Worm (Caenorhabditis elegans) whole organism, young adult: ENCODE data around the gene C35D10.12.

ENCODE experiments used
- B0019.2 ChIP-seq: fragments of 200-800 bp; sonication (Bioruptor generic); conservative IDR thresholded peaks from 2 replicates; pipeline ENCODE4 v1.3.6; 2022; ENCODE audit warnings: missing genetic modification reagents, missing genetic modification characterization, missing compliant biosample characterization
- B0336.3 ChIP-seq: fragments of 200-800 bp; sonication (Bioruptor generic); IDR thresholded peaks from 2 replicates; pipeline ENCODE4 v1.3.6; 2022; ENCODE audit warnings: missing genetic modification characterization, missing compliant biosample characterization
- F10E7.11 ChIP-seq: sonication (generic microtip); optimal IDR thresholded peaks from 2 replicates; lab custom pipeline; 2017; ENCODE audit warnings: mild to moderate bottlenecking, missing genetic modification characterization, moderate library complexity, missing compliant biosample characterization
- F33H1.4 ChIP-seq: fragments of 200-800 bp; sonication (Bioruptor generic); IDR thresholded peaks from 2 replicates; pipeline ENCODE4 v1.3.6; 2022; ENCODE audit warnings: missing genetic modification reagents, missing genetic modification characterization, missing compliant biosample characterization
- F37B4.10 ChIP-seq: fragments of 200-800 bp; sonication (Bioruptor generic); IDR thresholded peaks from 2 replicates; pipeline ENCODE4 v1.3.6; 2022; ENCODE audit warnings: missing genetic modification characterization, missing compliant biosample characterization
- K11D2.4 ChIP-seq: fragments of 200-800 bp; sonication (Bioruptor generic); IDR thresholded peaks from 2 replicates; pipeline ENCODE4 v1.3.6; 2022; ENCODE audit warnings: missing genetic modification reagents, missing genetic modification characterization, missing compliant biosample characterization
- aptf-3 ChIP-seq: fragments of 200-800 bp; sonication (Bioruptor generic); IDR thresholded peaks from 2 replicates; pipeline ENCODE4 v1.3.6; 2022; ENCODE audit warnings: missing genetic modification characterization, missing compliant biosample characterization
- atf-7 ChIP-seq: sonication (generic microtip); optimal IDR thresholded peaks from 2 replicates; lab custom pipeline; 2017; ENCODE audit warnings: mild to moderate bottlenecking, missing genetic modification characterization, missing compliant biosample characterization
- athp-1 ChIP-seq: sonication (generic microtip); optimal IDR thresholded peaks from 2 replicates; lab custom pipeline; 2017; ENCODE audit warnings: mild to moderate bottlenecking, missing genetic modification characterization, missing compliant biosample characterization
- cebp-1 ChIP-seq, 2 experiments: fragments of 200-800 bp in 1 of 2; sonication (Bioruptor generic) in 1 of 2; sonication (generic microtip) in 1 of 2; IDR thresholded peaks in 1 of 2; optimal IDR thresholded peaks in 1 of 2; 2 replicates each; pipeline versions ENCODE4 v1.3.6 to Lab custom; 2017 to 2022; ENCODE audit warnings: missing compliant biosample characterization in 2 of 2, missing genetic modification characterization in 2 of 2, mild to moderate bottlenecking in 1 of 2, missing genetic modification reagents in 1 of 2, moderate library complexity in 1 of 2
- ceh-91 ChIP-seq: fragments of 200-800 bp; sonication (Bioruptor generic); IDR thresholded peaks from 2 replicates; pipeline ENCODE4 v1.3.6; 2022; ENCODE audit warnings: missing genetic modification reagents, missing genetic modification characterization, missing compliant biosample characterization
- dox-1 ChIP-seq: fragments of 200-800 bp; sonication (Bioruptor generic); IDR thresholded peaks from 2 replicates; pipeline ENCODE4 v1.3.6; 2022; ENCODE audit warnings: missing genetic modification reagents, missing genetic modification characterization, missing compliant biosample characterization
- dpl-1 ChIP-seq: fragments of 150-350 bp; optimal IDR thresholded peaks from 2 replicates; lab custom pipeline; 2014; ENCODE audit warnings: missing biosample characterization, missing genetic modification reagents, missing genetic modification characterization
- efl-1 ChIP-seq: fragments of 150-350 bp; optimal IDR thresholded peaks from 2 replicates; lab custom pipeline; 2014; ENCODE audit warnings: missing biosample characterization, missing genetic modification reagents, missing genetic modification characterization
- egl-44 ChIP-seq: fragments of 200-800 bp; sonication (Bioruptor generic); IDR thresholded peaks from 2 replicates; pipeline ENCODE4 v1.3.6; 2022; ENCODE audit warnings: missing genetic modification reagents, missing genetic modification characterization, missing compliant biosample characterization
- ekl-4 ChIP-seq: fragments of 200-800 bp; sonication (Bioruptor generic); IDR thresholded peaks from 2 replicates; pipeline ENCODE4 v1.3.6; 2022; ENCODE audit warnings: missing genetic modification reagents, missing genetic modification characterization, missing compliant biosample characterization
- ets-4 ChIP-seq: fragments of 200-800 bp; sonication (Bioruptor generic); optimal IDR thresholded peaks from 2 replicates; lab custom pipeline; 2018; ENCODE audit warnings: mild to moderate bottlenecking, missing genetic modification characterization, missing compliant biosample characterization
- gei-17 ChIP-seq: fragments of 200-800 bp; sonication (Bioruptor generic); optimal IDR thresholded peaks from 2 replicates; lab custom pipeline; 2018; ENCODE audit warnings: mild to moderate bottlenecking, missing genetic modification characterization, missing compliant biosample characterization
- hlh-26 ChIP-seq: fragments of 200-800 bp; sonication (Bioruptor generic); conservative IDR thresholded peaks from 2 replicates; pipeline ENCODE4 v1.3.6; 2022; ENCODE audit warnings: missing genetic modification reagents, missing genetic modification characterization, missing compliant biosample characterization
- hmg-1.2 ChIP-seq: fragments of 200-800 bp; sonication (Bioruptor generic); IDR thresholded peaks from 2 replicates; pipeline ENCODE4 v1.3.6; 2022; ENCODE audit warnings: missing genetic modification reagents, missing genetic modification characterization, missing compliant biosample characterization
- lag-1 ChIP-seq: fragments of 200-800 bp; sonication (Bioruptor generic); IDR thresholded peaks from 2 replicates; pipeline ENCODE4 v1.3.6; 2022; ENCODE audit warnings: missing genetic modification reagents, missing genetic modification characterization, missing compliant biosample characterization
- let-607 ChIP-seq, 2 experiments: fragments of 200-800 bp in 1 of 2; sonication (Bioruptor generic) in 1 of 2; sonication (generic microtip) in 1 of 2; optimal IDR thresholded peaks; 2 replicates each; lab custom pipeline; 2016 to 2018; ENCODE audit warnings: mild to moderate bottlenecking in 2 of 2, missing compliant biosample characterization in 2 of 2, missing genetic modification characterization in 2 of 2, moderate library complexity in 2 of 2, missing genotype in 1 of 2
- lin-54 ChIP-seq: fragments of 200-800 bp; sonication (Bioruptor generic); optimal IDR thresholded peaks from 2 replicates; lab custom pipeline; 2018; ENCODE audit warnings: mild to moderate bottlenecking, missing genetic modification characterization, missing compliant biosample characterization
- lsl-1 ChIP-seq: fragments of 200-800 bp; sonication (Bioruptor generic); optimal IDR thresholded peaks from 2 replicates; lab custom pipeline; 2018; ENCODE audit warnings: mild to moderate bottlenecking, missing genetic modification characterization, moderate library complexity, missing compliant biosample characterization
- madf-6 ChIP-seq: fragments of 200-800 bp; sonication (Bioruptor generic); IDR thresholded peaks from 2 replicates; pipeline ENCODE4 v1.3.6; 2022; ENCODE audit warnings: missing genetic modification reagents, missing genetic modification characterization, missing compliant biosample characterization
- madf-8 ChIP-seq: fragments of 200-800 bp; sonication (Bioruptor generic); conservative IDR thresholded peaks from 2 replicates; pipeline ENCODE4 v1.3.6; 2022; ENCODE audit warnings: missing genetic modification reagents, missing genetic modification characterization, missing compliant biosample characterization
- mcd-1 ChIP-seq: fragments of 200-800 bp; sonication (Bioruptor generic); IDR thresholded peaks from 2 replicates; pipeline ENCODE4 v1.3.6; 2022; ENCODE audit warnings: missing genetic modification reagents, missing genetic modification characterization, missing compliant biosample characterization
- mxl-1 ChIP-seq: sonication (generic microtip); optimal IDR thresholded peaks from 2 replicates; lab custom pipeline; 2016; ENCODE audit warnings: missing genetic modification characterization, missing compliant biosample characterization
- nhr-179 ChIP-seq: sonication (generic microtip); optimal IDR thresholded peaks from 2 replicates; lab custom pipeline; 2016; ENCODE audit warnings: mild to moderate bottlenecking, missing genetic modification characterization, missing compliant biosample characterization
- nhr-27 ChIP-seq: fragments of 200-800 bp; sonication (Bioruptor generic); optimal IDR thresholded peaks from 2 replicates; lab custom pipeline; 2018; ENCODE audit warnings: mild to moderate bottlenecking, missing genetic modification characterization, moderate library complexity, missing compliant biosample characterization
- nhr-80 ChIP-seq: sonication (generic microtip); optimal IDR thresholded peaks from 2 replicates; lab custom pipeline; 2016; ENCODE audit warnings: missing genetic modification characterization, missing compliant biosample characterization
- nhr-90 ChIP-seq: sonication (generic microtip); optimal IDR thresholded peaks from 2 replicates; lab custom pipeline; 2016; ENCODE audit warnings: missing genotype, mild to moderate bottlenecking, missing genetic modification characterization, missing compliant biosample characterization
- pbrm-1 ChIP-seq: fragments of 200-800 bp; sonication (Bioruptor generic); IDR thresholded peaks from 2 replicates; pipeline ENCODE4 v1.3.6; 2022; ENCODE audit warnings: missing genetic modification reagents, missing genetic modification characterization, missing compliant biosample characterization
- snpc-1.3 ChIP-seq: sonication (generic microtip); optimal IDR thresholded peaks from 2 replicates; lab custom pipeline; 2017; ENCODE audit warnings: missing genetic modification characterization, mild to moderate bottlenecking, missing compliant biosample characterization, antibody characterized with exemption, moderate library complexity, missing genotype, missing genetic modification reagents; ENCODE audit not compliant: insufficient read depth
- sptf-2 ChIP-seq: fragments of 200-800 bp; sonication (Bioruptor generic); optimal IDR thresholded peaks from 2 replicates; lab custom pipeline; 2018; ENCODE audit warnings: mild to moderate bottlenecking, missing genetic modification characterization, missing compliant biosample characterization
- tbx-9 ChIP-seq: sonication (generic microtip); optimal IDR thresholded peaks from 2 replicates; lab custom pipeline; 2016; ENCODE audit warnings: borderline replicate concordance, missing genetic modification characterization, inconsistent platforms, missing compliant biosample characterization
- xnd-1 ChIP-seq: sonication (generic microtip); optimal IDR thresholded peaks from 2 replicates; lab custom pipeline; 2016; ENCODE audit warnings: missing genotype, missing genetic modification reagents, missing genetic modification characterization, missing compliant biosample characterization
- ztf-18 ChIP-seq: sonication (generic microtip); optimal IDR thresholded peaks from 2 replicates; lab custom pipeline; 2016; ENCODE audit warnings: missing genotype, mild to moderate bottlenecking, missing genetic modification characterization, missing compliant biosample characterization
- ztf-22 ChIP-seq: fragments of 200-800 bp; sonication (Bioruptor generic); optimal IDR thresholded peaks from 2 replicates; lab custom pipeline; 2018; ENCODE audit warnings: mild to moderate bottlenecking, missing genetic modification characterization, moderate library complexity, missing compliant biosample characterization
- ztf-25 ChIP-seq: fragments of 200-800 bp; sonication (Bioruptor generic); IDR thresholded peaks from 2 replicates; pipeline ENCODE4 v1.3.6; 2022; ENCODE audit warnings: missing genetic modification reagents, missing genetic modification characterization, missing compliant biosample characterization
- ztf-26 ChIP-seq: sonication (generic microtip); optimal IDR thresholded peaks from 2 replicates; lab custom pipeline; 2017; ENCODE audit warnings: missing genetic modification characterization, missing compliant biosample characterization
- ztf-6 ChIP-seq: fragments of 200-800 bp; sonication (Bioruptor generic); IDR thresholded peaks from 2 replicates; pipeline ENCODE4 v1.3.6; 2022; ENCODE audit warnings: missing genetic modification reagents, missing genetic modification characterization, missing compliant biosample characterization

Gene C35D10.12

DNA sequence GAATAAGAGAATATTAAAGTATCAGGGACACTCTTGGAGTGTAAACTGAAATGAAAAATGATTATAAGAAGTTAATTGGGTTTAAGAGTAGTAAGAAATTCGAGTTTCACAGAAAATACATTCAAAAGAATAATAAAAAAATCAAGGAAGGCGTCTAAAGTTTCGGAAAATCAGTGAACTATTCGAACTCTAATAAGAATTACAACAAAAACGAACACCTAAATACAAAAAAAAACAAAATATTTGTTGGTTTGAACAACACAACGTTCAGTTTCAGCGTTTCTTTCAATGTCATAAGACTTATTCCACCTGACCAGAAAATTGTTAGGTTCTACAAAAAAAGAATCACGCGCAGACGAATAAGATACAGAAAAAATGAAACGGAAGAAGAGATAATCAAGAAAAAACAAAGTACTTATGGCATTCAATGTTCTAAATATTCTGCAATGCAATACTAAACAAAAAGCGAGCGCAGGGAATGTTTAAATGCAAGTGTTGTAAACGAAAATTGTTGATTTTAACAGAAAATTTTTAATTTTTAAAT lies 24.5 kb upstream of the C35D10.12 start, which contains the start of gene nhl-2:
Gene nhl-2 (minus strand): TSS at position 51 of the 544 bp plus-strand sequence.
- no peak for TF ChIP-seq lag-1
- TF ChIP-seq aptf-3 = no peak
- TF ChIP-seq nhr-27 (tag; lab: Kevin White, UChicago) = no peak
- TF ChIP-seq F10E7.11 (tag; lab: Kevin White, UChicago) = no peak
- no peak for TF ChIP-seq mxl-1
- TF ChIP-seq nhr-179 (tag; lab: Kevin White, UChicago) = no peak
- no peak for TF ChIP-seq hlh-26 (GFP tag; lab: Robert Waterston, UW)
- TF ChIP-seq gei-17 = no peak
- no peak for TF ChIP-seq dpl-1 (GFP tag; lab: Kevin White, UChicago)
- TF ChIP-seq athp-1 (tag; lab: Kevin White, UChicago) = no peak
- TF ChIP-seq ets-4 (GFP tag; lab: Kevin White, UChicago) = no peak
- TF ChIP-seq nhr-80 (tag; lab: Kevin White, UChicago) = no peak
- no peak for TF ChIP-seq ceh-91 (GFP tag; lab: Robert Waterston, UW)
- no peak for TF ChIP-seq ekl-4 (GFP tag; lab: Robert Waterston, UW)
- TF ChIP-seq egl-44 (GFP tag; lab: Robert Waterston, UW) = no peak
- no peak for TF ChIP-seq cebp-1 (GFP tag; IDR thresholded peaks at IDR 0.05; lab: Robert Waterston, UW)
- no peak for TF ChIP-seq cebp-1 (tag; optimal IDR thresholded peaks at IDR 0.05; lab: Kevin White, UChicago)
- TF ChIP-seq pbrm-1 (GFP tag; lab: Robert Waterston, UW) = no peak

DNA sequence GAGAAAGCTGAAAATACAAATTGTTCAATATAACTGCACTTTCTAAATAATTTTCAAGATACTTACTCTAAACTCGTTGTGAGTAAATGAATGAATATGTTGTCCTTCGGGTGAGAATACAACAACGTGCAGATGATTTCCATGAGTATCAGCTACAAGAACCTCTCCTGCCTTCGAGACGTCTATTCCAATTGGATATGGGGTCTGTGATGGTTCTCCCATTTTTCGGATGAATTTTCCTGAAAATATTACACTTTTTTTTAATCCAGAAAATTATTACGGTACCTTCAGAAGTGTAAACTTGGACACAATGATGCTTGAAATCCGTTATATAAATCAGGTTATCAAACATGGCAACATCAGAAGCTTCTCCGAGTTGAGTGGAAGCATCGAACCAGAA lies 20.7 kb upstream of the C35D10.12 start:
- TF ChIP-seq ztf-25 (GFP tag; lab: Robert Waterston, UW) (no peak), B0019.2 (no peak)

DNA sequence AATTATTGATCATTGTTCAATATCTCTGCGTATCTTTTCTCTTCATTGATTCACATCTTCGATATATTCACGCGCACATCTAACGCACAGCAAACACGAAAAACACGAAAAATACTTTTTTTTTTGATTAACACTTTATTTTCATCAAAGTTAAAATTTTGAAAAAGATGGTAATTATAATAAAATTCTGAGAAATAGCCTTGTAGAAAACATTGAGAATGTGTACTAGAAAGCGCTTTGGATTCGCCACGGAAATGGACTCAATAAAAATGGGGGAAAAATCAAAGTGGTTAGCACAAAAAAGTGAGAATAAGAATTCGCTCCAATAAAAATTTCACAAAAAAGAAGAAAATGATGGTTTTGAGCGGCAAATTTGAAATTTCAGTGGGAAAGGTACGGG lies 19.0 kb upstream of the C35D10.12 start, which contains the start of gene F26F4.6:
Gene F26F4.6 (minus strand): TSS at position 101 of the 400 bp plus-strand sequence.
- TF ChIP-seq ztf-6 (GFP tag; lab: Robert Waterston, UW) (no peak), ztf-26 (tag; lab: Kevin White, UChicago) (no peak), atf-7 (tag; lab: Kevin White, UChicago) (no peak), efl-1 (no peak), xnd-1 (tag; lab: Kevin White, UChicago) (no peak), B0336.3 (no peak), snpc-1.3 (tag; lab: Kevin White, UChicago) (no peak)

DNA sequence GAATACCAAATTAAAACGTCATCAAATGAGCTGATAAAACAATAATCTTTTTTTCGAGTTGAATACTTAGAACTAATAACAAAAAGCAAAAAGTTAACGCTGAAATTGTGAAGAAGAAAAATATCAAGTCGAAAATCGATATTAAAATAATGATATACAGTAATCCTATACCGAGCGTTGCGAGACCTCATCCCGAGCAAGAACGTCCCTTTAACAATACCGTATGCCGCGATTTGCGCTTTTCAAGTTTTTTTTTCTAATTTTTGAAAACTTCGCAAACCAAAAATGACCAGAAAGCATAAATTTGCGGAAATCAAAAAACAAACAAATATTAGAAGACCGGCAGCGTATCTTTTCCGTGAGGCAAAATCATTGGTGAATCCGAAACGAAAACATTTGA lies 16.4 kb upstream of the C35D10.12 start, which contains the start of gene F26F4.5:
Gene F26F4.5 (minus strand): TSS at position 256 of the 400 bp plus-strand sequence.
- TF ChIP-seq dox-1 (GFP tag; lab: Robert Waterston, UW) = 0 out of 2 replicates have a peak, but pooled peaks have one; percentile 8
- TF ChIP-seq ceh-91 (GFP tag; lab: Robert Waterston, UW) = peak; percentile 66; the same call in 1 of the 2 replicates
- peak; percentile 12 for TF ChIP-seq lin-54 (GFP tag; lab: Kevin White, UChicago)
- TF ChIP-seq lsl-1 = peak; percentile 95
- TF ChIP-seq F37B4.10 (GFP tag; lab: Robert Waterston, UW) = no peak
- peak; percentile 84 for TF ChIP-seq xnd-1 (tag; lab: Kevin White, UChicago)
- TF ChIP-seq madf-8 (GFP tag; lab: Robert Waterston, UW) = peak; percentile 72
- peak; percentile 90 for TF ChIP-seq madf-6 (GFP tag; lab: Robert Waterston, UW)
- TF ChIP-seq let-607 (tag; optimal IDR thresholded peaks at IDR 0.05; lab: Kevin White, UChicago) = no peak
- TF ChIP-seq F33H1.4 (GFP tag; lab: Robert Waterston, UW) = peak; percentile 90
- 0 out of 2 replicates have a peak, but pooled peaks have one; percentile 14 for TF ChIP-seq hmg-1.2 (GFP tag; lab: Robert Waterston, UW)
- peak; percentile 26; the same call in 1 of the 2 replicates for TF ChIP-seq mcd-1
- TF ChIP-seq K11D2.4 (GFP tag; lab: Robert Waterston, UW) = no peak
- TF ChIP-seq ztf-22 = no peak
- TF ChIP-seq nhr-90 (tag; lab: Kevin White, UChicago) = no peak
- no peak for TF ChIP-seq tbx-9
- no peak for TF ChIP-seq sptf-2
- peak; percentile 21 for TF ChIP-seq ztf-18
